Fruit fly (Drosophila melanogaster): ENCODE measurements around the gene sfl.

The sfl gene

dm6 chr3L:6556221-6556620, 60.7 kb downstream of the sfl start:
- no peak for TF ChIP-seq Rel (GFP tag; optimal IDR thresholded peaks at IDR 0.05)
- TF ChIP-seq Rel (tag; optimal IDR thresholded peaks at IDR 0.05), result peak; percentile 17
- no peak for TF ChIP-seq CG9705 (GFP tag; optimal IDR thresholded peaks at IDR 0.05)
- no peak for TF ChIP-seq dsf (GFP tag; optimal IDR thresholded peaks at IDR 0.05; ENCODE audit: borderline replicate concordance)
- no peak for TF ChIP-seq ey (GFP tag; optimal IDR thresholded peaks at IDR 0.05)
- TF ChIP-seq tai (GFP tag; optimal IDR thresholded peaks at IDR 0.05), result no peak
- TF ChIP-seq Hr83 (GFP tag; optimal IDR thresholded peaks at IDR 0.05; ENCODE audit: poor library complexity, severe bottlenecking), result no peak
- no peak for TF ChIP-seq Myc (optimal IDR thresholded peaks at IDR 0.05)

dm6 chr3L:6558516-6558915, 63.0 kb downstream of the sfl start:
- TF ChIP-seq CrebA (GFP tag; optimal IDR thresholded peaks at IDR 0.05; ENCODE audit: borderline replicate concordance), result no peak
- no peak for TF ChIP-seq CG32264 (GFP tag; optimal IDR thresholded peaks at IDR 0.05)
- TF ChIP-seq Dfd (GFP tag; optimal IDR thresholded peaks at IDR 0.05), result no peak
- no peak for TF ChIP-seq Abd-B (GFP tag; optimal IDR thresholded peaks at IDR 0.05)
- TF ChIP-seq jim (GFP tag; optimal IDR thresholded peaks at IDR 0.05), result no peak
- TF ChIP-seq fru (GFP tag; optimal IDR thresholded peaks at IDR 0.05), result no peak
- no peak for TF ChIP-seq woc (GFP tag; optimal IDR thresholded peaks at IDR 0.05)

dm6 chr3L:6561052-6561451, 65.6 kb downstream of the sfl start:
- no peak for TF ChIP-seq sv (GFP tag; optimal IDR thresholded peaks at IDR 0.05)
- no peak for TF ChIP-seq Hnf4 (GFP tag; optimal IDR thresholded peaks at IDR 0.05)
- TF ChIP-seq Hr83 (GFP tag; optimal IDR thresholded peaks at IDR 0.05; ENCODE audit: poor library complexity, severe bottlenecking), result no peak
- no peak for TF ChIP-seq Abd-B (GFP tag; optimal IDR thresholded peaks at IDR 0.05)
- no peak for TF ChIP-seq Myc (optimal IDR thresholded peaks at IDR 0.05)
- TF ChIP-seq Jra (GFP tag; optimal IDR thresholded peaks at IDR 0.05), result no peak
- TF ChIP-seq br (GFP tag; optimal IDR thresholded peaks at IDR 0.05), result no peak
- no peak for TF ChIP-seq Rel (GFP tag; optimal IDR thresholded peaks at IDR 0.05)
- no peak for TF ChIP-seq Rel (tag; optimal IDR thresholded peaks at IDR 0.05)
- no peak for TF ChIP-seq psq (GFP tag; optimal IDR thresholded peaks at IDR 0.05)
- no peak for TF ChIP-seq CrebA (GFP tag; optimal IDR thresholded peaks at IDR 0.05; ENCODE audit: borderline replicate concordance)
- TF ChIP-seq usp (GFP tag; optimal IDR thresholded peaks at IDR 0.05), result no peak

- TF ChIP-seq Hr78 (GFP tag; optimal IDR thresholded peaks at IDR 0.05), result no peak
- peak; percentile 38 for TF ChIP-seq rgr (GFP tag; optimal IDR thresholded peaks at IDR 0.05)
- TF ChIP-seq Sp1 (GFP tag; optimal IDR thresholded peaks at IDR 0.05), result peak; percentile 24
- TF ChIP-seq Myc (optimal IDR thresholded peaks at IDR 0.05), result no peak
- no peak for TF ChIP-seq sv (GFP tag; optimal IDR thresholded peaks at IDR 0.05)
- TF ChIP-seq Dfd (GFP tag; optimal IDR thresholded peaks at IDR 0.05), result no peak
- no peak for TF ChIP-seq Dif (GFP tag; optimal IDR thresholded peaks at IDR 0.05; ENCODE audit: partially characterized antibody)
- no peak for TF ChIP-seq CrebA (GFP tag; optimal IDR thresholded peaks at IDR 0.05; ENCODE audit: borderline replicate concordance)
- no peak for TF ChIP-seq dsf (GFP tag; optimal IDR thresholded peaks at IDR 0.05; ENCODE audit: borderline replicate concordance)
- no peak for TF ChIP-seq Rel (GFP tag; optimal IDR thresholded peaks at IDR 0.05)
- TF ChIP-seq Rel (tag; optimal IDR thresholded peaks at IDR 0.05), result no peak
- TF ChIP-seq dmrt93B (GFP tag; optimal IDR thresholded peaks at IDR 0.05), result peak; percentile 23
- peak; percentile 30 for TF ChIP-seq OdsH (GFP tag; optimal IDR thresholded peaks at IDR 0.05)
- no peak for TF ChIP-seq GATAd (GFP tag; optimal IDR thresholded peaks at IDR 0.05)
- no peak for TF ChIP-seq pan (optimal IDR thresholded peaks at IDR 0.05)
- no peak for TF ChIP-seq sage (GFP tag; optimal IDR thresholded peaks at IDR 0.05)
- TF ChIP-seq CG9705 (GFP tag; optimal IDR thresholded peaks at IDR 0.05), result no peak
- TF ChIP-seq foxo (GFP tag; optimal IDR thresholded peaks at IDR 0.05), result peak in 1 of 2 experiments; percentile 32
- TF ChIP-seq jim (GFP tag; optimal IDR thresholded peaks at IDR 0.05), result no peak
- peak; percentile 48 for TF ChIP-seq fru (GFP tag; optimal IDR thresholded peaks at IDR 0.05)
- TF ChIP-seq psq (GFP tag; optimal IDR thresholded peaks at IDR 0.05), result no peak
- TF ChIP-seq HLH106 (tag; optimal IDR thresholded peaks at IDR 0.05), result peak; percentile 44
- TF ChIP-seq br (GFP tag; optimal IDR thresholded peaks at IDR 0.05), result peak; percentile 31
- TF ChIP-seq Hnf4 (GFP tag; optimal IDR thresholded peaks at IDR 0.05), result no peak
- no peak for TF ChIP-seq Hr83 (GFP tag; optimal IDR thresholded peaks at IDR 0.05; ENCODE audit: poor library complexity, severe bottlenecking)
- no peak for TF ChIP-seq Abd-B (GFP tag; optimal IDR thresholded peaks at IDR 0.05)
- TF ChIP-seq woc (GFP tag; optimal IDR thresholded peaks at IDR 0.05), result no peak
- no peak for TF ChIP-seq lola (GFP tag; optimal IDR thresholded peaks at IDR 0.05)
- no peak for TF ChIP-seq CG32264 (GFP tag; optimal IDR thresholded peaks at IDR 0.05)
- peak; percentile 60 for TF ChIP-seq ey (GFP tag; optimal IDR thresholded peaks at IDR 0.05)
- TF ChIP-seq usp (GFP tag; optimal IDR thresholded peaks at IDR 0.05), result no peak
- no peak for TF ChIP-seq Mio (GFP tag; optimal IDR thresholded peaks at IDR 0.05)
- peak; percentile 38 for TF ChIP-seq h (GFP tag; optimal IDR thresholded peaks at IDR 0.05)
- TF ChIP-seq Vsx2 (GFP tag; optimal IDR thresholded peaks at IDR 0.05; ENCODE audit: partially characterized antibody), result no peak
- TF ChIP-seq N (GFP tag; optimal IDR thresholded peaks at IDR 0.05), result no peak
- TF ChIP-seq brk (GFP tag; optimal IDR thresholded peaks at IDR 0.05), result no peak
- TF ChIP-seq Jra (GFP tag; optimal IDR thresholded peaks at IDR 0.05), result no peak
- no peak for TF ChIP-seq dl (GFP tag; optimal IDR thresholded peaks at IDR 0.05; ENCODE audit: insufficient read depth in 1 of 2, partially characterized antibody in 2 of 2)
- TF ChIP-seq tai (GFP tag; optimal IDR thresholded peaks at IDR 0.05), result no peak
Measured at dm6 chr3L:6576709-6577108, 81.2 kb downstream of the sfl start.
